Worm (Caenorhabditis elegans) whole organism, young adult: ENCODE results near the gene T08G3.6.

Source experiments
- B0261.1 ChIP-seq: sonication (generic microtip); optimal IDR thresholded peaks from 2 replicates; lab custom pipeline; 2016; ENCODE audit warnings: mild to moderate bottlenecking, missing genetic modification characterization, moderate library complexity, missing compliant biosample characterization
- C17E4.6 ChIP-seq: fragments of 200-800 bp; sonication (Bioruptor generic); IDR thresholded peaks from 2 replicates; pipeline ENCODE4 v1.3.6; 2022; ENCODE audit warnings: missing genetic modification reagents, missing genetic modification characterization, missing compliant biosample characterization
- F22D6.2 ChIP-seq: sonication (generic microtip); optimal IDR thresholded peaks from 2 replicates; lab custom pipeline; 2016; ENCODE audit warnings: mild to moderate bottlenecking, missing genetic modification characterization, missing compliant biosample characterization
- F39B2.1 ChIP-seq: fragments of 200-800 bp; sonication (Bioruptor generic); IDR thresholded peaks from 2 replicates; pipeline ENCODE4 v1.3.6; 2022; ENCODE audit warnings: missing genetic modification reagents, missing genetic modification characterization, missing compliant biosample characterization
- F49E8.2 ChIP-seq: sonication (generic microtip); optimal IDR thresholded peaks from 3 replicates; lab custom pipeline; 2017; ENCODE audit warnings: missing genetic modification characterization, mild to moderate bottlenecking, missing compliant biosample characterization, antibody characterized with exemption, moderate library complexity; ENCODE audit not compliant: insufficient read depth
- T26A5.8 ChIP-seq: sonication (generic microtip); optimal IDR thresholded peaks from 2 replicates; lab custom pipeline; 2016; ENCODE audit warnings: missing genetic modification characterization, missing compliant biosample characterization
- Y79H2A.3 ChIP-seq: fragments of 200-800 bp; sonication (Bioruptor generic); conservative IDR thresholded peaks from 2 replicates; pipeline ENCODE4 v1.3.6; 2022; ENCODE audit warnings: missing genetic modification reagents, missing genetic modification characterization, missing compliant biosample characterization
- aptf-2 ChIP-seq: fragments of 200-800 bp; sonication (Bioruptor generic); conservative IDR thresholded peaks from 2 replicates; pipeline ENCODE4 v1.3.6; 2022; ENCODE audit warnings: missing genetic modification reagents, missing genetic modification characterization, missing compliant biosample characterization
- cebp-1 ChIP-seq, 2 experiments: fragments of 200-800 bp in 1 of 2; sonication (Bioruptor generic) in 1 of 2; sonication (generic microtip) in 1 of 2; IDR thresholded peaks in 1 of 2; optimal IDR thresholded peaks in 1 of 2; 2 replicates each; pipeline versions ENCODE4 v1.3.6 to Lab custom; 2017 to 2022; ENCODE audit warnings: missing compliant biosample characterization in 2 of 2, missing genetic modification characterization in 2 of 2, mild to moderate bottlenecking in 1 of 2, missing genetic modification reagents in 1 of 2, moderate library complexity in 1 of 2
- ceh-27 ChIP-seq: fragments of 200-800 bp; sonication (Bioruptor generic); optimal IDR thresholded peaks from 2 replicates; lab custom pipeline; 2018; ENCODE audit warnings: mild to moderate bottlenecking, missing genetic modification characterization, moderate library complexity, missing compliant biosample characterization
- ceh-91 ChIP-seq: fragments of 200-800 bp; sonication (Bioruptor generic); IDR thresholded peaks from 2 replicates; pipeline ENCODE4 v1.3.6; 2022; ENCODE audit warnings: missing genetic modification reagents, missing genetic modification characterization, missing compliant biosample characterization
- die-1 ChIP-seq: sonication (generic microtip); optimal IDR thresholded peaks from 2 replicates; lab custom pipeline; 2016; ENCODE audit warnings: missing genotype, mild to moderate bottlenecking, missing genetic modification characterization, missing compliant biosample characterization
- dox-1 ChIP-seq: fragments of 200-800 bp; sonication (Bioruptor generic); IDR thresholded peaks from 2 replicates; pipeline ENCODE4 v1.3.6; 2022; ENCODE audit warnings: missing genetic modification reagents, missing genetic modification characterization, missing compliant biosample characterization
- efl-1 ChIP-seq: fragments of 150-350 bp; optimal IDR thresholded peaks from 2 replicates; lab custom pipeline; 2014; ENCODE audit warnings: missing biosample characterization, missing genetic modification reagents, missing genetic modification characterization
- egl-44 ChIP-seq: fragments of 200-800 bp; sonication (Bioruptor generic); IDR thresholded peaks from 2 replicates; pipeline ENCODE4 v1.3.6; 2022; ENCODE audit warnings: missing genetic modification reagents, missing genetic modification characterization, missing compliant biosample characterization
- hlh-12 ChIP-seq: sonication (generic microtip); optimal IDR thresholded peaks from 2 replicates; lab custom pipeline; 2016; ENCODE audit warnings: missing genetic modification characterization, missing compliant biosample characterization
- hlh-26 ChIP-seq: fragments of 200-800 bp; sonication (Bioruptor generic); conservative IDR thresholded peaks from 2 replicates; pipeline ENCODE4 v1.3.6; 2022; ENCODE audit warnings: missing genetic modification reagents, missing genetic modification characterization, missing compliant biosample characterization
- hsf-1 ChIP-seq: fragments of 200-800 bp; sonication (Bioruptor generic); IDR thresholded peaks from 2 replicates; pipeline ENCODE4 v1.3.6; 2022; ENCODE audit warnings: missing genetic modification reagents, missing genetic modification characterization, missing compliant biosample characterization
- lag-1 ChIP-seq: fragments of 200-800 bp; sonication (Bioruptor generic); IDR thresholded peaks from 2 replicates; pipeline ENCODE4 v1.3.6; 2022; ENCODE audit warnings: missing genetic modification reagents, missing genetic modification characterization, missing compliant biosample characterization
- let-607 ChIP-seq, 2 experiments: fragments of 200-800 bp in 1 of 2; sonication (Bioruptor generic) in 1 of 2; sonication (generic microtip) in 1 of 2; optimal IDR thresholded peaks; 2 replicates each; lab custom pipeline; 2016 to 2018; ENCODE audit warnings: mild to moderate bottlenecking in 2 of 2, missing compliant biosample characterization in 2 of 2, missing genetic modification characterization in 2 of 2, moderate library complexity in 2 of 2, missing genotype in 1 of 2
- lin-54 ChIP-seq: fragments of 200-800 bp; sonication (Bioruptor generic); optimal IDR thresholded peaks from 2 replicates; lab custom pipeline; 2018; ENCODE audit warnings: mild to moderate bottlenecking, missing genetic modification characterization, missing compliant biosample characterization
- madf-3 ChIP-seq: fragments of 200-800 bp; sonication (Bioruptor generic); IDR thresholded peaks from 2 replicates; pipeline ENCODE4 v1.3.6; 2022; ENCODE audit warnings: missing genetic modification reagents, missing genetic modification characterization, missing compliant biosample characterization
- mcd-1 ChIP-seq: fragments of 200-800 bp; sonication (Bioruptor generic); IDR thresholded peaks from 2 replicates; pipeline ENCODE4 v1.3.6; 2022; ENCODE audit warnings: missing genetic modification reagents, missing genetic modification characterization, missing compliant biosample characterization
- nhr-120 ChIP-seq: fragments of 200-800 bp; sonication (Bioruptor generic); IDR thresholded peaks from 2 replicates; pipeline ENCODE4 v1.3.6; 2022; ENCODE audit warnings: missing genetic modification characterization, missing compliant biosample characterization
- nhr-80 ChIP-seq: sonication (generic microtip); optimal IDR thresholded peaks from 2 replicates; lab custom pipeline; 2016; ENCODE audit warnings: missing genetic modification characterization, missing compliant biosample characterization
- pha-4 ChIP-seq: fragments of 150-350 bp; sonication (generic microtip); optimal IDR thresholded peaks from 2 replicates; lab custom pipeline; 2014; ENCODE audit warnings: missing biosample characterization, missing genetic modification reagents, missing genetic modification characterization
- rcor-1 ChIP-seq: fragments of 200-800 bp; sonication (Bioruptor generic); IDR thresholded peaks from 2 replicates; pipeline ENCODE4 v1.3.6; 2022; ENCODE audit warnings: missing genetic modification reagents, missing genetic modification characterization, missing compliant biosample characterization
- sdz-38 ChIP-seq: sonication (generic microtip); optimal IDR thresholded peaks from 2 replicates; lab custom pipeline; 2016; ENCODE audit warnings: missing genotype, missing genetic modification characterization, missing compliant biosample characterization
- snpc-3.4 ChIP-seq: sonication (generic microtip); optimal IDR thresholded peaks from 2 replicates; lab custom pipeline; 2017; ENCODE audit warnings: missing genetic modification characterization, mild to moderate bottlenecking, missing compliant biosample characterization, antibody characterized with exemption, moderate library complexity, missing genotype, missing genetic modification reagents
- unc-130 ChIP-seq: sonication (generic microtip); optimal IDR thresholded peaks from 2 replicates; lab custom pipeline; 2016; ENCODE audit warnings: missing genetic modification reagents, missing genetic modification characterization, missing compliant biosample characterization
- zfh-2 ChIP-seq: fragments of 200-800 bp; sonication (Bioruptor generic); conservative IDR thresholded peaks from 2 replicates; pipeline ENCODE4 v1.3.6; 2022; ENCODE audit warnings: missing genetic modification reagents, missing genetic modification characterization, missing compliant biosample characterization

T08G3.6 gene

DNA sequence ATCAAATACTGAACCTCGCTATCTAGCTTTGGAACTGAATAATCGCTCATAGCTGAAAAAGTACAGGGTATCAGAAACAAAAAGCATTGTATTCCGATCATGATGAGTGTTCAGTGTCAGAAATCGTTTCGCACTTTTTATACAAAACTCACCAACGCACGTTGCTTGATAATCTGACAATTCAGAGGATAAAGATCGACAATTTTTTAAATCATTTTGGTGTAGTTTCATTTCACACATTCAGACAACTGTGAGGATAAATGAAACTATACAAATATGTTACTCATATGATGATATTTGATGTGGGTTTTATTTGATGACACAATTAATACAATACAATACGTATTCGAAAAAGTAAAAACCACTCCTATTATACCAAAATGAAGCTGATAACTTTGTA lies 37.3 kb downstream of the T08G3.6 start, which contains the start of gene F57E7.2 (continued):
- no peak for TF ChIP-seq lin-54 (GFP tag; lab: Kevin White, UChicago)
- no peak for TF ChIP-seq nhr-120 (GFP tag; lab: Robert Waterston, UW)
- TF ChIP-seq aptf-2, result no peak
- TF ChIP-seq let-607 (tag; optimal IDR thresholded peaks at IDR 0.05; lab: Kevin White, UChicago), result no peak
- TF ChIP-seq pha-4 (tag; lab: Kevin White, UChicago), result no peak

DNA sequence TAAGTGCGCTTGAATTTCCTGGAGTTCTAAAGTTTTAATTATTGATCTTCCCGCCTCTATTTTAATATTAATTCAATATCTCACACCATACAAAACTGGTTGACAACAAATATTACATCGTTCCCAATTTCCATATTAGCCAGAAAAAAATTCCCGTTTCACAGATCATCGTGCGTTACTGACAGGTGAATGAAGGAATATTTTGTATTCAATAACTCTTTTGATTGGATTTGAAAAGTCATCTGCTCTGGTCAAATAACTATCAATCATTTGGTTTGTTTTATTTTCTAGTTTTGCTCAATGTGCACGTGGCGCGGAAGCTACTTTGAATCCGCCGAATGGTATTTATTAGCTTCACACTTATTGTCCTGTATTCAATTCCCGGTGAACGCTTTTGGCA lies 37.9 kb downstream of the T08G3.6 start, which contains the start of gene srh-139:
srh-139 (plus strand) TSS at position 301 of the 400 bp plus-strand sequence.
- TF ChIP-seq B0261.1 (tag; lab: Kevin White, UChicago) (no peak), lag-1 (GFP tag; lab: Robert Waterston, UW) (no peak), egl-44 (GFP tag; lab: Robert Waterston, UW) (no peak), rcor-1 (GFP tag; lab: Robert Waterston, UW) (no peak), hlh-12 (no peak), F39B2.1 (no peak), snpc-3.4 (tag; lab: Kevin White, UChicago) (no peak), Y79H2A.3 (GFP tag; lab: Robert Waterston, UW) (no peak), F49E8.2 (tag; lab: Kevin White, UChicago) (no peak), cebp-1 (GFP tag; IDR thresholded peaks at IDR 0.05; lab: Robert Waterston, UW) (no peak), cebp-1 (tag; optimal IDR thresholded peaks at IDR 0.05; lab: Kevin White, UChicago) (no peak), let-607 (tag; optimal IDR thresholded peaks at IDR 0.05; lab: Kevin White, UChicago) (no peak), unc-130 (GFP tag; lab: Kevin White, UChicago) (no peak)

ce11 chrV:16487474-16487873 lies 41.7 kb downstream of the T08G3.6 start, which contains the start of gene Y32B12A.5:
TSS of gene Y32B12A.5 (minus strand) at chrV:16487574.
- TF ChIP-seq die-1 (tag; lab: Kevin White, UChicago) (no peak), C17E4.6 (GFP tag; lab: Robert Waterston, UW) (no peak), dox-1 (no peak), T26A5.8 (tag; lab: Kevin White, UChicago) (no peak), F22D6.2 (tag; lab: Kevin White, UChicago) (no peak), hsf-1 (no peak), efl-1 (GFP tag; lab: Kevin White, UChicago) (no peak), mcd-1 (GFP tag; lab: Robert Waterston, UW) (no peak), zfh-2 (GFP tag; lab: Robert Waterston, UW) (no peak), snpc-3.4 (tag; lab: Kevin White, UChicago) (no peak), hlh-26 (GFP tag; lab: Robert Waterston, UW) (no peak)

- TF ChIP-seq madf-3 (GFP tag; lab: Robert Waterston, UW) (no peak), sdz-38 (tag; lab: Kevin White, UChicago) (no peak)
Measured at ce11 chrV:16488172-16488571, 42.4 kb downstream of the T08G3.6 start, which contains the start of gene sqst-4. TSS of gene sqst-4 (plus strand) at chrV:16488472.

DNA sequence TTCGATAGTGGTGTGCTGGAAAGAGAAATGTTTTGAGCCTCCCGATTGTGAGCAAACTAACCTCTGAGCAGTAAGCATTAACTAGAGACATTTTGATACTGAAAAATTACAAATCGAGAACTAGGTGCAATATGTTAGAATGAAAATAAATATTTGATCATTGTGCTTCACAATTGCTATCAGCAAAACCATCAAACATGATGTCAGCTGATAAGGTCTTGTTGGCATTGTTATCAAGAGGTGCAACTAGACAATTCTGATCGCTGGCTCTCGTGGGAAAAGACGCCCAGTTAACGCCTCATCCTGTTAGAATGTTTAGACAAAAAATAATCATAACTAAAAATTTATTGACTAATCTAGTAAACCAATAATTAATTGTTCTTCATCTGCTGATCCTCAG lies 48.6 kb downstream of the T08G3.6 start, which contains the start of gene comt-2:
comt-2 (minus strand) TSS at position 131 of the 400 bp plus-strand sequence.
- TF ChIP-seq ceh-91 (GFP tag; lab: Robert Waterston, UW), result no peak
- peak; percentile 49 for TF ChIP-seq nhr-80
- TF ChIP-seq ceh-27 (GFP tag; lab: Kevin White, UChicago), result no peak
